Fruit fly (Drosophila melanogaster): ENCODE measurements around the gene CG18094.
A peak's percentile ranks its signal among the peaks of the same experiment; 100 is the strongest.

DNA sequence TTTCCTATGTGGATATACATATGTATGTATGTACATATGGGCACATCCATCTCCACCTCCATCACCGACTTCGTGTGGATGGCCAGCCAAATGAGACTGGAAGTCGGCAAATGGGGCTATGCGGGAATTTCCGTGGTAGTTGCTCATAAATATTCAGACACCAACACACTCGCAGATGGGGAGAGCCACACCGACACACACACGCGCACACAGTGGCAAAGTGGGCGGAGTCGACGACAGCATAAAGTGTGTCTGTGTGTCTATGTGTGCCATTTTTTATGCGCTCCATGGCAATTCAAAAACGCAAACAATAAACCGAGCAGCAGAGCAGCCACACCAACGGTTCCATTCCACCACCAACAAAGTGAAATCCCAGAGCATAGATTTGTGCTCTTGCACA, 27.2 kb upstream of the CG18094 start:
- TF ChIP-seq cnc (optimal IDR thresholded peaks at IDR 0.05) (no peak), CG12768 (GFP tag; optimal IDR thresholded peaks at IDR 0.05) (no peak), tj (GFP tag; optimal IDR thresholded peaks at IDR 0.05) (peak; percentile 18), CG11617 (GFP tag; optimal IDR thresholded peaks at IDR 0.05) (no peak), CG1620 (GFP tag; optimal IDR thresholded peaks at IDR 0.05) (no peak), pad (GFP tag; optimal IDR thresholded peaks at IDR 0.05) (no peak), ovo (GFP tag; optimal IDR thresholded peaks at IDR 0.05) (no peak)
